Worm (Caenorhabditis elegans): ENCODE data around the gene F14F8.9.

The F14F8.9 gene

DNA sequence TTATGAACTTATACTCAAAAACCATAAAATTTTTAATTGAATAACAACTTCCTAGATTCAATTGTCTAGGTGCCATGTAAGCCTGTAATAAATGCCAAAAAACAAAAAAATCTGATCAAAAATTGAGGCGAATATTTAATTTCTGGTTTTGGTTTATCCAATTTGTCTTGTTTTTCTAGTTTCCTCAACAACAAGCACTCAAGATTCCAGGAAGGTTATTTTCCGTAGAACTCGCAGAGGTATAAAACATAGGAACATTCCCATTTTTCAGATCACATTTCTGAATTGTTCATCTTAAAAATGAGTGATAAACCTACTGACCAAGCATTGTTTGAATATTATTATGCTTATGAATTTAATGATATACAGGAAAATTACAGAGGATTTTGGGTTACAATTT, 28.8 kb upstream of the F14F8.9 start, which contains the start of gene srw-41:
Gene srw-41, plus strand, starts transcription at position 301 of the 400 bp plus-strand sequence.
- TF ChIP-seq hlh-1 (tag; optimal IDR thresholded peaks at IDR 0.05) (no peak), elt-3 (tag; optimal IDR thresholded peaks at IDR 0.05) (no peak), ceh-39 (tag; optimal IDR thresholded peaks at IDR 0.05) (no peak), mab-5 (tag; optimal IDR thresholded peaks at IDR 0.05) (no peak), elt-1 (tag; optimal IDR thresholded peaks at IDR 0.05; ENCODE audit: borderline replicate concordance, insufficient read depth) (no peak), lsy-2 (tag; optimal IDR thresholded peaks at IDR 0.05) (no peak), tbx-8 (GFP tag; optimal IDR thresholded peaks at IDR 0.05) (no peak), flh-1 (GFP tag; optimal IDR thresholded peaks at IDR 0.05) (no peak), nhr-76 (tag; optimal IDR thresholded peaks at IDR 0.05) (no peak), ces-1 (GFP tag; optimal IDR thresholded peaks at IDR 0.05) (no peak), nhr-28 (tag; optimal IDR thresholded peaks at IDR 0.05) (no peak), mep-1 (tag; optimal IDR thresholded peaks at IDR 0.05) (no peak), blmp-1 (tag; optimal IDR thresholded peaks at IDR 0.05) (no peak), unc-120 (tag; optimal IDR thresholded peaks at IDR 0.05; ENCODE audit: poor library complexity, severe bottlenecking) (no peak), drap-1 (GFP tag; optimal IDR thresholded peaks at IDR 0.05) (no peak), cnd-1 (tag; optimal IDR thresholded peaks at IDR 0.05) (no peak), ceh-43 (GFP tag; optimal IDR thresholded peaks at IDR 0.05) (no peak), sptf-1 (tag; optimal IDR thresholded peaks at IDR 0.05) (no peak), sem-2 (GFP tag; optimal IDR thresholded peaks at IDR 0.05) (no peak)

DNA sequence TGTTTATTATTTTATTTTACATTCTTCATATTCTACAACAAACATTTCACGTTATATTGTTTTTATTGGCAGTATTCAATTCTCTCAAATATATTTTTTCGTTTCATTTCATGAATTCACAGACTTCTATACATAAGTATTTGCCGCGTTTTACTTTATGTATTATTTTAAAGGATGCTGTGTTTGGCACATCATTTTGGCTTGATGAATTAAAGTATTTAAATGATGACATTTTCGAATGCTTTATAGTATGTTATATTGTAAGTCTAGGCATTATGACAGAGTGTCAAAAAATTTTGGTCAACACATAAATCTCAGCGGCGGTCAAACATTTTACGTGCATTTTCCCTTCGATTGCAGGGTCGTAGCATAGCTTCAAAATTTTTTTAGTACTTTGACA, 27.1 kb upstream of the F14F8.9 start:
- no peak for TF ChIP-seq unc-39 (tag; optimal IDR thresholded peaks at IDR 0.05)

DNA sequence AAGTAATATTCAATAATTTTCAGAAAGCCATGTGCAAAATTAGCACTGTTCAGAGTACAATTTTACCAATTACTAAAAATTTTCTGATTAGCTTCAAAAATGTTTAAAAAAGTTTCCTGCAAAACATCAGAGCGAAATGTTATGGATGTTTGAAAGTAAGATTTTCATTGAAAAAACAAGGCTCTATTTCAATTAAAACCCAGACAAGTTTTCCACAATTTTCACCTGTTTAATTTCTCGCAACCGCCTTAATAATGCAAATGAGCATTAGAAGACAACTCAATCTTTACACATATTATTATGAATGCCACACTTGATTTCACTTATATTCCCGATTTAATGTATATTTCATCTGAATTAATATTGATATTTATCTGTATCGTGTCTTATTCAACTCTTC, 26.2 kb upstream of the F14F8.9 start, which contains the start of gene srz-101:
Gene srz-101, plus strand, starts transcription at position 301 of the 400 bp plus-strand sequence.
- TF ChIP-seq unc-62 (GFP tag; optimal IDR thresholded peaks at IDR 0.05) = no peak
- TF ChIP-seq tbx-8 (GFP tag; optimal IDR thresholded peaks at IDR 0.05) = no peak
- no peak for TF ChIP-seq lin-13 (tag; optimal IDR thresholded peaks at IDR 0.05)
- no peak for TF ChIP-seq pha-4 (tag; optimal IDR thresholded peaks at IDR 0.05)
- TF ChIP-seq hlh-1 (tag; optimal IDR thresholded peaks at IDR 0.05) = no peak
- no peak for TF ChIP-seq M03D4.4 (tag; optimal IDR thresholded peaks at IDR 0.05)
- TF ChIP-seq mls-2 (tag; optimal IDR thresholded peaks at IDR 0.05) = no peak
- TF ChIP-seq lin-32 (GFP tag; optimal IDR thresholded peaks at IDR 0.05) = no peak
- no peak for TF ChIP-seq nhr-12 (tag; optimal IDR thresholded peaks at IDR 0.05)
- TF ChIP-seq blmp-1 (tag; optimal IDR thresholded peaks at IDR 0.05) = no peak
- no peak for TF ChIP-seq flh-1 (GFP tag; optimal IDR thresholded peaks at IDR 0.05)
- TF ChIP-seq nhr-237 (tag; optimal IDR thresholded peaks at IDR 0.05) = no peak
- TF ChIP-seq sptf-1 (tag; optimal IDR thresholded peaks at IDR 0.05) = no peak
- no peak for TF ChIP-seq ceh-43 (GFP tag; optimal IDR thresholded peaks at IDR 0.05)
- no peak for TF ChIP-seq ceh-83 (GFP tag; optimal IDR thresholded peaks at IDR 0.05)

- TF ChIP-seq unc-62 (GFP tag; optimal IDR thresholded peaks at IDR 0.05) (no peak), tbx-8 (GFP tag; optimal IDR thresholded peaks at IDR 0.05) (no peak), mls-2 (tag; optimal IDR thresholded peaks at IDR 0.05) (no peak), cnd-1 (tag; optimal IDR thresholded peaks at IDR 0.05) (no peak), lin-32 (GFP tag; optimal IDR thresholded peaks at IDR 0.05) (no peak), drap-1 (GFP tag; optimal IDR thresholded peaks at IDR 0.05) (no peak), bed-3 (GFP tag; optimal IDR thresholded peaks at IDR 0.05) (no peak), sem-2 (GFP tag; optimal IDR thresholded peaks at IDR 0.05) (no peak), zip-8 (tag; optimal IDR thresholded peaks at IDR 0.05) (no peak), ham-2 (GFP tag; optimal IDR thresholded peaks at IDR 0.05) (no peak), flh-1 (GFP tag; optimal IDR thresholded peaks at IDR 0.05) (no peak), nhr-76 (tag; optimal IDR thresholded peaks at IDR 0.05) (no peak), nhr-237 (tag; optimal IDR thresholded peaks at IDR 0.05) (no peak)
Observed at ce11 chrV:16693732-16694131, 25.4 kb upstream of the F14F8.9 start, which contains the start of gene srw-42. srw-42 (minus strand) TSS chrV:16693832.

DNA sequence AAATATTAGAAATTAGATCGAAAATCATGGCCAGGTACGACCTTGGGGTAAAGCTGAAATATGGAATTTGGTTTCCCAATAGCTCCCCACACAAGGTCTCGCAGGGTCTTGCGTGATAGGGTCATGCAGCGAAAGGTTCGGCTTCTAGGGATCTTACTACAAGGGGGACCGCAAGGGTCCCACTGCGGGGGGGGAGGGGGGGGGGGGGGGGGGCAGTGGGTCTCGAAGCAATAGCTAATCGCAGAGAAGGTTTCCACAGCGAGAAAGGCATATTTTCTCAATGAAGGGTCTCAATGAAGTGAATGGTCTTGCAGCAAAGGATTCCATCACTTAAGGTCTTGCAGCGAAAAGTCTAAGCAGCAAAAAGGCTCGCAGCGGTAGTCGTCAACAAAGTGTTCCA, 24.6 kb upstream of the F14F8.9 start:
- TF ChIP-seq nhr-237 (tag; optimal IDR thresholded peaks at IDR 0.05) (no peak), nhr-2 (tag; optimal IDR thresholded peaks at IDR 0.05) (no peak), flh-1 (GFP tag; optimal IDR thresholded peaks at IDR 0.05) (no peak), ham-2 (GFP tag; optimal IDR thresholded peaks at IDR 0.05) (no peak), ceh-39 (tag; optimal IDR thresholded peaks at IDR 0.05) (no peak), unc-39 (tag; optimal IDR thresholded peaks at IDR 0.05) (no peak), bed-3 (GFP tag; optimal IDR thresholded peaks at IDR 0.05) (no peak), ztf-11 (tag; optimal IDR thresholded peaks at IDR 0.05) (no peak), sptf-1 (tag; optimal IDR thresholded peaks at IDR 0.05) (no peak), snpc-4 (tag; optimal IDR thresholded peaks at IDR 0.05) (no peak), nhr-76 (tag; optimal IDR thresholded peaks at IDR 0.05) (no peak), mep-1 (tag; optimal IDR thresholded peaks at IDR 0.05) (no peak), sem-2 (GFP tag; optimal IDR thresholded peaks at IDR 0.05) (no peak), hlh-1 (tag; optimal IDR thresholded peaks at IDR 0.05) (no peak), ceh-43 (GFP tag; optimal IDR thresholded peaks at IDR 0.05) (no peak), unc-120 (tag; optimal IDR thresholded peaks at IDR 0.05; ENCODE audit: poor library complexity, severe bottlenecking) (no peak)
